Fruit fly (Drosophila melanogaster) whole organism, wandering third instar larva: Measurements from ENCODE around the gene CG18662.
A peak's percentile ranks its signal among the peaks of the same experiment; 100 is the strongest.

Experiments used
- Abd-B ChIP-seq: fragments of >200 bp; optimal IDR thresholded peaks from 2 replicates; lab custom pipeline; 2017; ENCODE audit warnings: missing biosample characterization, missing genetic modification characterization
- CrebA ChIP-seq: fragments of 200-800 bp; sonication (Bioruptor generic); optimal IDR thresholded peaks from 2 replicates; lab custom pipeline; 2016; ENCODE audit warnings: missing biosample characterization, mild to moderate bottlenecking, missing genetic modification characterization, borderline replicate concordance
- Dfd ChIP-seq: fragments of >200 bp; optimal IDR thresholded peaks from 2 replicates; lab custom pipeline; 2017; ENCODE audit warnings: missing biosample characterization, missing genetic modification characterization
- Jra ChIP-seq: sonication (Bioruptor generic); optimal IDR thresholded peaks from 2 replicates; lab custom pipeline; 2016; ENCODE audit warnings: missing biosample characterization, missing genetic modification characterization
- Mio ChIP-seq: sonication (Bioruptor generic); optimal IDR thresholded peaks from 2 replicates; lab custom pipeline; 2016; ENCODE audit warnings: missing biosample characterization, missing genetic modification characterization
- N ChIP-seq: fragments of >200 bp; optimal IDR thresholded peaks from 2 replicates; lab custom pipeline; 2018; ENCODE audit warnings: missing biosample characterization, missing external identifiers, missing genetic modification characterization
- Rel ChIP-seq, 2 experiments: fragments of 200-800 bp; sonication (Bioruptor generic) in 1 of 2; optimal IDR thresholded peaks; 2 replicates in 1 of 2; 3 replicates in 1 of 2; lab custom pipeline; 2016 to 2019; ENCODE audit warnings: mild to moderate bottlenecking in 2 of 2, missing biosample characterization in 2 of 2, missing genetic modification characterization in 2 of 2, moderate library complexity in 1 of 2
- br ChIP-seq: fragments of 200-800 bp; sonication (Bioruptor generic); optimal IDR thresholded peaks from 2 replicates; lab custom pipeline; 2016; ENCODE audit warnings: missing biosample characterization, missing genetic modification characterization
- foxo ChIP-seq, 2 experiments: fragments of 200-800 bp; sonication (Bioruptor generic); optimal IDR thresholded peaks; 2 replicates in 1 of 2; 3 replicates in 1 of 2; lab custom pipeline; 2016 to 2017; ENCODE audit warnings: missing biosample characterization in 2 of 2, missing genetic modification characterization in 2 of 2
- h ChIP-seq: fragments of 200-800 bp; sonication (Bioruptor generic); optimal IDR thresholded peaks from 3 replicates; lab custom pipeline; 2016; ENCODE audit warnings: missing biosample characterization, mild to moderate bottlenecking, missing genetic modification characterization
- jim ChIP-seq: fragments of 175-275, 200-325 bp; sonication (Bioruptor generic); optimal IDR thresholded peaks from 2 replicates; lab custom pipeline; 2016; ENCODE audit warnings: missing biosample characterization, mild to moderate bottlenecking, missing genetic modification characterization
- psq ChIP-seq: fragments of 200-800 bp; sonication (Bioruptor generic); optimal IDR thresholded peaks from 3 replicates; lab custom pipeline; 2017; ENCODE audit warnings: missing biosample characterization, mild to moderate bottlenecking, missing genetic modification characterization, moderate library complexity
- usp ChIP-seq: fragments of >200 bp; optimal IDR thresholded peaks from 2 replicates; lab custom pipeline; 2017; ENCODE audit warnings: missing biosample characterization, missing genetic modification characterization

DNA sequence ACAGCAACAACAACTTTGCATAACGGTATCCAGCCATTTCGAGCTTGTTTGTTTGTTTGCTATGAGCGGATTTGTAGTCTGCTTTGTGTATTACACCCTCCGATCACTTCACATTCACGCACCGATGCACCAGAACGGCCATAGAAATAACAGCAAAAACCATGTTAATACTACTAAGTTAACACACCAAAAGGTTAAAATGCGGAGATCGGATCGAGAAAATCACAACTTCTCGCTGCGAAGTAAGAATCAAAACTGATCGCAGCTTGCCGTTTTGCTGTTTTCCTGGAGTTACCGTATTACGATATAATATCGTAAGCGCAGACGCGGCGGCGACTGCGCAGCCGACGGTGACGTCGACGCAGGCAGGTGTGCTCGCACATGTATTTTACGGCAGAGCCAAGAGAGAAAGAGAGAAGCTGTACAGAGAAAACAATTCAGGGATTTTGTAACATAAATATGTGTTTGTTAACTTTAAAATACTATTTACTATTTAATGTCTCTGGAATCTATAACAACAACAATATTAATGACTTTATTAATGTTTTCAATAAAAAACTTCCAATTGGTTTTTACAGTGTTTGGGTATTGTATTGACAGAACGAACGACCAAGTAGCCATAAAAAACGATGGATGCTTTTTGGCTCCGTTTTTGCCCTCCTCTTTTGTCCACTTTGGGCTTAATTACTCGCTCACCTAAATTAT lies 4.3 kb downstream of the CG18662 start, which contains the start of gene CG13101:
- TF ChIP-seq h (GFP tag; lab: Kevin White, UChicago): peak; percentile 99
- peak; percentile 76 for TF ChIP-seq Mio (GFP tag; lab: Kevin White, UChicago)
- peak; percentile 95 for TF ChIP-seq psq (GFP tag; lab: Kevin White, UChicago)
- peak; percentile 96 for TF ChIP-seq br (GFP tag; lab: Kevin White, UChicago)
- peak; percentile 81 for TF ChIP-seq Rel (GFP tag; optimal IDR thresholded peaks at IDR 0.05; lab: Kevin White, UChicago)
- peak; percentile 80 for TF ChIP-seq Rel (tag; optimal IDR thresholded peaks at IDR 0.05; lab: Kevin White, UChicago)
- TF ChIP-seq Dfd: peak; percentile 27
- peak; percentile 96 for TF ChIP-seq Jra (GFP tag; lab: Kevin White, UChicago)
- TF ChIP-seq usp (GFP tag; lab: Kevin White, UChicago): no peak
- peak in 1 of 2 experiments; percentile 97 for TF ChIP-seq foxo (GFP tag; optimal IDR thresholded peaks at IDR 0.05; lab: Kevin White, UChicago)
- peak; percentile 34 for TF ChIP-seq CrebA (GFP tag; lab: Kevin White, UChicago)
- TF ChIP-seq Abd-B: no peak
- no peak for TF ChIP-seq jim (GFP tag; lab: Kevin White, UChicago)
- TF ChIP-seq N: no peak
